Fruit fly (Drosophila melanogaster) whole organism, embryonic: ENCODE data around the gene CG44004.

Experiments
- Adf1 ChIP-seq: fragments of 200-800 bp; sonication (Bioruptor generic); IDR thresholded peaks from 2 replicates; pipeline ENCODE4 v1.3.6; 2022; ENCODE audit warnings: missing biosample characterization, missing genetic modification characterization
- Antp ChIP-seq: fragments of 200-800 bp; sonication (Bioruptor generic); optimal IDR thresholded peaks from 3 replicates; lab custom pipeline; 2016; ENCODE audit warnings: missing biosample characterization, missing genetic modification characterization
- Atf6 ChIP-seq: fragments of 200-800 bp; sonication (Bioruptor generic); IDR thresholded peaks from 2 replicates; pipeline ENCODE4 v1.3.6; 2022; ENCODE audit warnings: missing biosample characterization, missing genetic modification characterization
- Bgb ChIP-seq: fragments of 200-800 bp; sonication (Bioruptor generic); IDR thresholded peaks from 2 replicates; pipeline ENCODE4 v1.3.6; 2022; ENCODE audit warnings: missing biosample characterization, missing genetic modification characterization; ENCODE audit not compliant: partially characterized antibody
- C15 ChIP-seq: fragments of 200-800 bp; sonication (Bioruptor generic); IDR thresholded peaks from 3 replicates; pipeline ENCODE4 v1.3.6; 2022; ENCODE audit warnings: missing biosample characterization, missing genetic modification characterization
- CG10321 ChIP-seq: fragments of 200-800 bp; sonication (Bioruptor generic); IDR thresholded peaks from 2 replicates; pipeline ENCODE4 v1.3.6; 2022; ENCODE audit warnings: missing biosample characterization, missing genetic modification characterization
- CG10654 ChIP-seq: fragments of 200-800 bp; sonication (Bioruptor generic); optimal IDR thresholded peaks from 2 replicates; lab custom pipeline; 2016; ENCODE audit warnings: missing biosample characterization, missing genetic modification characterization
- CG13123 ChIP-seq: fragments of 200-800 bp; sonication (Bioruptor generic); optimal IDR thresholded peaks from 2 replicates; lab custom pipeline; 2016; ENCODE audit warnings: missing biosample characterization, missing genetic modification characterization
- CG13624 ChIP-seq: fragments of 200-800 bp; sonication (Bioruptor generic); optimal IDR thresholded peaks from 2 replicates; lab custom pipeline; 2016; ENCODE audit warnings: missing biosample characterization, missing genetic modification characterization
- CG14710 ChIP-seq: fragments of 200-800 bp; sonication (Bioruptor generic); optimal IDR thresholded peaks from 3 replicates; lab custom pipeline; 2019; ENCODE audit warnings: missing biosample characterization, mild to moderate bottlenecking, missing genetic modification characterization, moderate library complexity
- CG15269 ChIP-seq: fragments of 200-800 bp; sonication (Bioruptor generic); optimal IDR thresholded peaks from 2 replicates; lab custom pipeline; 2018; ENCODE audit warnings: missing biosample characterization, mild to moderate bottlenecking, missing genetic modification characterization, moderate library complexity
- CG17802 ChIP-seq: fragments of 200-800 bp; sonication (Bioruptor generic); optimal IDR thresholded peaks from 2 replicates; lab custom pipeline; 2018; ENCODE audit warnings: missing biosample characterization, mild to moderate bottlenecking, missing genetic modification characterization, moderate library complexity
- CG17829 ChIP-seq: fragments of 200-800 bp; optimal IDR thresholded peaks from 2 replicates; lab custom pipeline; 2019; ENCODE audit warnings: missing biosample characterization, mild to moderate bottlenecking, missing genetic modification characterization, moderate library complexity
- CG18011 ChIP-seq: fragments of 200-800 bp; sonication (Bioruptor generic); optimal IDR thresholded peaks from 2 replicates; lab custom pipeline; 2017; ENCODE audit warnings: missing biosample characterization, missing genetic modification characterization, mild to moderate bottlenecking, moderate library complexity, missing genotype
- CG18764 ChIP-seq: fragments of 200-800 bp; sonication (Bioruptor generic); optimal IDR thresholded peaks from 3 replicates; lab custom pipeline; 2016; ENCODE audit warnings: missing biosample characterization, missing genetic modification characterization
- CG2712 ChIP-seq: fragments of 200-800 bp; optimal IDR thresholded peaks from 3 replicates; lab custom pipeline; 2019; ENCODE audit warnings: missing biosample characterization, mild to moderate bottlenecking, missing genetic modification characterization, moderate library complexity
- CG34422 ChIP-seq: fragments of 200-800 bp; sonication (Bioruptor generic); IDR thresholded peaks from 3 replicates; pipeline ENCODE4 v1.3.6; 2022; ENCODE audit warnings: missing biosample characterization, missing genetic modification characterization
- CG6689 ChIP-seq: fragments of 200-800 bp; sonication (Bioruptor generic); IDR thresholded peaks from 2 replicates; pipeline ENCODE4 v1.3.6; 2022; ENCODE audit warnings: missing biosample characterization, missing genetic modification characterization
- CG8089 ChIP-seq: fragments of 200-800 bp; sonication (Bioruptor generic); optimal IDR thresholded peaks from 3 replicates; lab custom pipeline; 2016; ENCODE audit warnings: missing biosample characterization, missing genetic modification characterization
- CG8944 ChIP-seq: fragments of 200-800 bp; sonication (Bioruptor generic); optimal IDR thresholded peaks from 3 replicates; lab custom pipeline; 2016; ENCODE audit warnings: missing biosample characterization, missing genetic modification characterization
- CG9609 ChIP-seq: fragments of 200-800 bp; sonication (Bioruptor generic); optimal IDR thresholded peaks from 3 replicates; lab custom pipeline; 2016; ENCODE audit warnings: missing biosample characterization, missing genetic modification characterization
- E2f2 ChIP-seq: fragments of 200-800 bp; sonication (Bioruptor generic); IDR thresholded peaks from 2 replicates; pipeline ENCODE4 v1.3.6; 2022; ENCODE audit warnings: missing biosample characterization, missing genetic modification characterization
- Eip74EF ChIP-seq, 2 experiments: fragments of 200-800 bp in 1 of 2; fragments of >200 bp in 1 of 2; sonication (Bioruptor generic) in 1 of 2; optimal IDR thresholded peaks; 2 replicates each; lab custom pipeline; 2017 to 2019; ENCODE audit warnings: missing biosample characterization in 2 of 2, missing genetic modification characterization in 2 of 2, mild to moderate bottlenecking in 1 of 2, moderate library complexity in 1 of 2
- Ets65A ChIP-seq: fragments of 200-800 bp; sonication (Bioruptor generic); peaks from one replicate; lab custom pipeline; 2016; ENCODE audit warnings: missing biosample characterization, missing genetic modification characterization
- HLH3B ChIP-seq: fragments of 200-800 bp; sonication (Bioruptor generic); IDR thresholded peaks from 2 replicates; pipeline ENCODE4 v1.3.6; 2022; ENCODE audit warnings: missing biosample characterization, missing genetic modification characterization
- Myb ChIP-seq: fragments of 200-800 bp; sonication (Bioruptor generic); optimal IDR thresholded peaks from 2 replicates; lab custom pipeline; 2016; ENCODE audit warnings: missing biosample characterization, missing genetic modification characterization
- NK7.1 ChIP-seq: fragments of 200-800 bp; sonication (Bioruptor generic); optimal IDR thresholded peaks from 3 replicates; lab custom pipeline; 2016; ENCODE audit warnings: missing biosample characterization, missing genetic modification characterization
- Ravus ChIP-seq: fragments of 200-800 bp; sonication (Bioruptor generic); IDR thresholded peaks from 2 replicates; pipeline ENCODE4 v1.3.6; 2022; ENCODE audit warnings: missing biosample characterization, missing genetic modification characterization
- Rfx ChIP-seq: fragments of 200-800 bp; sonication (Bioruptor generic); IDR thresholded peaks from 2 replicates; pipeline ENCODE4 v1.3.6; 2022; ENCODE audit warnings: missing biosample characterization, missing genetic modification characterization
- Ssrp ChIP-seq: fragments of 200-800 bp; sonication (Bioruptor generic); optimal IDR thresholded peaks from 2 replicates; lab custom pipeline; 2018; ENCODE audit warnings: missing biosample characterization, mild to moderate bottlenecking, missing genetic modification characterization, moderate library complexity
- Trl ChIP-seq, 3 experiments: fragments of >200 bp in 2 of 3; fragments of 200-800 bp in 1 of 3; sonication (Bioruptor generic) in 1 of 3; optimal IDR thresholded peaks; 2 replicates in 1 of 3; 3 replicates in 2 of 3; lab custom pipeline; 2016 to 2017; ENCODE audit warnings: missing biosample characterization in 1 of 3, missing genetic modification characterization in 1 of 3
- Usf ChIP-seq: fragments of 200-800 bp; sonication (Bioruptor generic); optimal IDR thresholded peaks from 2 replicates; lab custom pipeline; 2017; ENCODE audit warnings: missing genotype, missing biosample characterization, missing genetic modification characterization
- Vsx1 ChIP-seq: fragments of 200-800 bp; sonication (Bioruptor generic); optimal IDR thresholded peaks from 2 replicates; lab custom pipeline; 2017; ENCODE audit warnings: missing biosample characterization, mild to moderate bottlenecking, missing genetic modification characterization, missing genetic modification reagents
- crc ChIP-seq: fragments of 200-800 bp; sonication (Bioruptor generic); optimal IDR thresholded peaks from 2 replicates; lab custom pipeline; 2016; ENCODE audit warnings: missing biosample characterization, missing genetic modification characterization
- croc ChIP-seq: fragments of 200-800 bp; sonication (Bioruptor generic); conservative IDR thresholded peaks from 3 replicates; pipeline ENCODE4 v1.3.6; 2022; ENCODE audit warnings: missing biosample characterization, missing genetic modification characterization
- en ChIP-seq: fragments of 200-800 bp; sonication (Bioruptor generic); optimal IDR thresholded peaks from 2 replicates; lab custom pipeline; 2016; ENCODE audit warnings: missing biosample characterization, missing genetic modification characterization
- grn ChIP-seq: fragments of 200-800 bp; sonication (Bioruptor generic); optimal IDR thresholded peaks from 3 replicates; lab custom pipeline; 2017; ENCODE audit warnings: missing biosample characterization, missing genetic modification characterization
- gro ChIP-seq: fragments of 200-800 bp; sonication (Bioruptor generic); optimal IDR thresholded peaks from 2 replicates; lab custom pipeline; 2016; ENCODE audit warnings: missing biosample characterization, missing genetic modification characterization
- her ChIP-seq: fragments of 200-800 bp; sonication (Bioruptor generic); optimal IDR thresholded peaks from 2 replicates; lab custom pipeline; 2016; ENCODE audit warnings: missing biosample characterization, missing genetic modification characterization
- insv ChIP-seq, 2 experiments: fragments of 200-800 bp; sonication (Bioruptor generic); optimal IDR thresholded peaks; 3 replicates each; lab custom pipeline; 2016 to 2018; ENCODE audit warnings: missing biosample characterization in 2 of 2, missing genetic modification characterization in 2 of 2
- kay ChIP-seq: fragments of 200-800 bp; sonication (Bioruptor generic); optimal IDR thresholded peaks from 2 replicates; lab custom pipeline; 2016; ENCODE audit warnings: missing biosample characterization, missing genetic modification characterization
- kni ChIP-seq: fragments of 200-800 bp; sonication (Bioruptor generic); optimal IDR thresholded peaks from 3 replicates; lab custom pipeline; 2017; ENCODE audit warnings: mild to moderate bottlenecking, missing biosample characterization, missing genetic modification reagents, missing genetic modification characterization
- lab ChIP-seq: fragments of 200-800 bp; sonication (Bioruptor generic); optimal IDR thresholded peaks from 3 replicates; lab custom pipeline; 2017; ENCODE audit warnings: missing biosample characterization, missing genetic modification characterization, mild to moderate bottlenecking, moderate library complexity, missing genetic modification reagents
- org-1 ChIP-seq: fragments of 200-800 bp; sonication (Bioruptor generic); optimal IDR thresholded peaks from 2 replicates; lab custom pipeline; 2017; ENCODE audit warnings: missing biosample characterization, missing genetic modification characterization
- ranshi ChIP-seq: fragments of 200-800 bp; sonication (Bioruptor generic); IDR thresholded peaks from 2 replicates; pipeline ENCODE4 v1.3.6; 2022; ENCODE audit warnings: missing biosample characterization, missing genetic modification characterization
- sima ChIP-seq: fragments of 200-800 bp; sonication (Bioruptor generic); optimal IDR thresholded peaks from 2 replicates; lab custom pipeline; 2016; ENCODE audit warnings: missing biosample characterization, missing genetic modification characterization
- stwl ChIP-seq: fragments of 200-800 bp; sonication (Bioruptor generic); optimal IDR thresholded peaks from 3 replicates; lab custom pipeline; 2018; ENCODE audit warnings: missing biosample characterization, mild to moderate bottlenecking, missing genetic modification characterization, moderate library complexity
- vnd ChIP-seq: fragments of 200-800 bp; sonication (Bioruptor generic); IDR thresholded peaks from 3 replicates; pipeline ENCODE4 v1.3.6; 2022; ENCODE audit warnings: missing biosample characterization, missing genetic modification characterization; ENCODE audit not compliant: partially characterized antibody

CG44004 gene

DNA sequence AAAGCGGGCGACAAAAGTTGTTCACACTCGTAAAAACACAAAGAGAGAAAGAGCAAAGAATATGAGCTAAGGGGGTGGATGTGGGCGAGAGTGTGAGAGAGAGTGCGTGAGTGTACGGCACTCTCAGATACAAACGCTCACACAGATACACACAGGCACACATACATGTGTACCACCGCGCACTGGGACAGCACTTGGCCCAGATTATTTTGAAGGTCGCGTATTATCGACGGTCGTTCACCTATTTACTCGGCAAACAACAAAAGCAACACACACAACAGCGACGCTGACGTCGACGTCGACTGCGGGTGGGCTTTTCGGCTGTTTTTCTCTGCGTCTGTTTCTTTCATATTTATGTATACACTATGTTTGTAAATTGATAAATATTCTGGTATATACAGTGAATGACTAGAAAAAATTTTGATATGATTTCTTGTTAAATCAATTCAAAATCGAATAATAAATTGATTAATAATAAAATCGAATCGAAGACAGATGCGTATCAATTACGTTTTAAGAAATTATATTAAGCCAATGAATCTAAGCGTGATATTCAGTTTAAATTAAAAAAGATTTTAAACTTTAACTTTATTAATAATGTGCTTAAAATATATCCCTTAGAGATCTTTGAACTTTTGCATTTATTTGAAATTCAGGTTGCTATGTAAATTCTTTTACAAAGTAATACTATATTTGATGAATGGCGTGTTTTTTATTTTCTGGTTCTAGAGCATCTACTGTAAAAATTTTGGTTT, 43.9 kb downstream of the CG44004 start (continued):
- peak; percentile 44 for TF ChIP-seq CG15269 (tag; lab: Kevin White, UChicago)
- peak; percentile 77 for TF ChIP-seq grn (GFP tag; lab: Kevin White, UChicago)
- peak; percentile 74 for TF ChIP-seq org-1 (GFP tag; lab: Kevin White, UChicago)
- no peak for TF ChIP-seq croc (GFP tag; lab: Robert Waterston, UW)
- TF ChIP-seq gro, result peak; percentile 52
- TF ChIP-seq CG13123, result peak; percentile 64
- peak; percentile 12 for TF ChIP-seq crc (GFP tag; lab: Kevin White, UChicago)
- no peak for TF ChIP-seq C15 (GFP tag; lab: Robert Waterston, UW)
- TF ChIP-seq ranshi, result peak; percentile 43; the same call in 1 of the 2 replicates
- TF ChIP-seq CG10321 (GFP tag; lab: Robert Waterston, UW), result 0 out of 2 replicates have a peak, but pooled peaks have one; percentile 33
- TF ChIP-seq en (GFP tag; lab: Kevin White, UChicago), result peak; percentile 65
- TF ChIP-seq CG18764 (GFP tag; lab: Kevin White, UChicago), result peak; percentile 73
- TF ChIP-seq Trl (optimal IDR thresholded peaks at IDR 0.05; lab: Kevin White, UChicago), result peak; percentile 89 to 93
- TF ChIP-seq Trl (GFP tag; optimal IDR thresholded peaks at IDR 0.05; lab: Kevin White, UChicago), result peak; percentile 81
- TF ChIP-seq stwl (tag; lab: Kevin White, UChicago), result peak; percentile 34
- TF ChIP-seq CG14710 (tag; lab: Kevin White, UChicago), result peak; percentile 64
- peak; percentile 68 for TF ChIP-seq kay (GFP tag; lab: Kevin White, UChicago)
- TF ChIP-seq CG8089 (GFP tag; lab: Kevin White, UChicago), result peak; percentile 79
- peak; percentile 54 for TF ChIP-seq CG2712 (tag; lab: Kevin White, UChicago)
- TF ChIP-seq CG13624 (GFP tag; lab: Kevin White, UChicago), result peak; percentile 19
- TF ChIP-seq Ravus, result no peak
- peak; percentile 96 for TF ChIP-seq kni (GFP tag; lab: Kevin White, UChicago)
- TF ChIP-seq Usf (GFP tag; lab: Kevin White, UChicago), result no peak
- peak; percentile 99 for TF ChIP-seq Adf1 (GFP tag; lab: Robert Waterston, UW)
- peak; percentile 17 for TF ChIP-seq CG17802 (tag; lab: Kevin White, UChicago)
- peak in 1 of 2 experiments; percentile 36 for TF ChIP-seq insv (GFP tag; optimal IDR thresholded peaks at IDR 0.05; lab: Kevin White, UChicago)
- TF ChIP-seq Ssrp (tag; lab: Kevin White, UChicago), result no peak
- peak; percentile 64 for TF ChIP-seq Antp (GFP tag; lab: Kevin White, UChicago)
- TF ChIP-seq CG9609 (GFP tag; lab: Kevin White, UChicago), result peak; percentile 13
- TF ChIP-seq CG18011 (GFP tag; lab: Kevin White, UChicago), result peak; percentile 31

DNA sequence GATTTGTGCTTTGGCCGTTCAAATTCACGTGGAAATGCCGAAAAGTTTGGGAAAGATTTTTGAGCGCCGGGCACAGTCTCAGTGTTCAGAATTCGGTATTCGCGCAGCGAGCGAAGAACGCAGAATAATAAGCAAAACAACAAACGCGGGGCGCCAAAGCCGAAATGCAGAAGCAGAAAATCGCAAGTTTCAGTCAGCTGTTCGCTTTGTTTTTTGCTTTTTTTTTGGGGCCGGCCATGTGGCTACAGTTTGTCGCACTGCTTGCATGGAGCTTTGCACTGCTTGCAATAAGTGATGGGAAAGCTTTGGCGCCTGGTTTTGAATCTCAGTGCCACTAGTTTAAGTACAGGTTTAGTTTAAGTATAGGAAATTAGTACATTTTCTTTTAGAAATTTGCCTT, 47.8 kb downstream of the CG44004 start:
- TF ChIP-seq Atf6 (no peak), Eip74EF (GFP tag; optimal IDR thresholded peaks at IDR 0.05; lab: Kevin White, UChicago) (peak in 1 of 2 experiments; percentile 71), sima (GFP tag; lab: Kevin White, UChicago) (no peak), CG34422 (GFP tag; lab: Robert Waterston, UW) (no peak; the same call in 2 of the 3 replicates), CG6689 (GFP tag; lab: Robert Waterston, UW) (no peak), Vsx1 (GFP tag; lab: Kevin White, UChicago) (no peak), CG13123 (no peak), lab (GFP tag; lab: Kevin White, UChicago) (peak; percentile 22), grn (GFP tag; lab: Kevin White, UChicago) (no peak), vnd (GFP tag; lab: Robert Waterston, UW) (no peak), CG15269 (tag; lab: Kevin White, UChicago) (no peak), CG18764 (GFP tag; lab: Kevin White, UChicago) (no peak), Rfx (GFP tag; lab: Robert Waterston, UW) (peak; percentile 45; the same call in 1 of the 2 replicates), NK7.1 (GFP tag; lab: Kevin White, UChicago) (no peak), her (GFP tag; lab: Kevin White, UChicago) (no peak), CG10654 (no peak), Myb (GFP tag; lab: Kevin White, UChicago) (peak; percentile 4), CG17829 (tag; lab: Kevin White, UChicago) (no peak), Bgb (GFP tag; lab: Robert Waterston, UW) (peak; percentile 39; the same call in 1 of the 2 replicates), E2f2 (peak; percentile 92), CG8944 (GFP tag; lab: Kevin White, UChicago) (no peak), Ets65A (GFP tag; lab: Kevin White, UChicago) (no peak), HLH3B (no peak)
